Worm (Caenorhabditis elegans): ENCODE results near the gene nep-22.

ce11 chrX:9027304-9027703 is 7.0 kb upstream of the nep-22 start, which contains the start of gene T25B6.3:
- no peak for TF ChIP-seq sea-1 (GFP tag; conservative IDR thresholded peaks at IDR 0.05)
- TF ChIP-seq ets-7 (tag; optimal IDR thresholded peaks at IDR 0.05): no peak
- TF ChIP-seq ceh-36 (tag; optimal IDR thresholded peaks at IDR 0.05): no peak
- TF ChIP-seq ama-1 (optimal IDR thresholded peaks at IDR 0.05): no peak
- TF ChIP-seq B0310.2 (tag; optimal IDR thresholded peaks at IDR 0.05): no peak
- TF ChIP-seq hnd-1 (tag; optimal IDR thresholded peaks at IDR 0.05): no peak
- TF ChIP-seq scrt-1 (GFP tag; IDR thresholded peaks at IDR 0.05): no peak

Data from whole organism, early embryonic.